Worm (Caenorhabditis elegans) whole organism, young adult: Measurements from ENCODE around the gene W03C9.6.

ENCODE experiments used
- B0019.2 ChIP-seq: fragments of 200-800 bp; sonication (Bioruptor generic); conservative IDR thresholded peaks from 2 replicates; pipeline ENCODE4 v1.3.6; 2022; ENCODE audit warnings: missing genetic modification reagents, missing genetic modification characterization, missing compliant biosample characterization
- D2030.7 ChIP-seq: fragments of 200-800 bp; sonication (Bioruptor generic); IDR thresholded peaks from 2 replicates; pipeline ENCODE4 v1.3.6; 2022; ENCODE audit warnings: missing genetic modification reagents, missing genetic modification characterization, missing compliant biosample characterization
- F22D6.2 ChIP-seq: sonication (generic microtip); optimal IDR thresholded peaks from 2 replicates; lab custom pipeline; 2016; ENCODE audit warnings: mild to moderate bottlenecking, missing genetic modification characterization, missing compliant biosample characterization
- F55B11.4 ChIP-seq: sonication (generic microtip); optimal IDR thresholded peaks from 2 replicates; lab custom pipeline; 2016; ENCODE audit warnings: missing compliant biosample characterization, missing genetic modification characterization, borderline replicate concordance; ENCODE audit not compliant: insufficient read depth
- F57C9.4 ChIP-seq: sonication (generic microtip); optimal IDR thresholded peaks from 2 replicates; lab custom pipeline; 2017; ENCODE audit warnings: mild to moderate bottlenecking, missing genetic modification characterization, missing compliant biosample characterization
- T07F8.4 ChIP-seq: sonication (generic microtip); optimal IDR thresholded peaks from 2 replicates; lab custom pipeline; 2016; ENCODE audit warnings: mild to moderate bottlenecking, missing genetic modification characterization, moderate library complexity, missing compliant biosample characterization
- Y53F4B.3 ChIP-seq: fragments of 200-800 bp; sonication (Bioruptor generic); IDR thresholded peaks from 2 replicates; pipeline ENCODE4 v1.3.6; 2022; ENCODE audit warnings: missing genetic modification reagents, missing genetic modification characterization, missing compliant biosample characterization
- attf-5 ChIP-seq: fragments of 200-800 bp; sonication (Bioruptor generic); optimal IDR thresholded peaks from 2 replicates; lab custom pipeline; 2018; ENCODE audit warnings: mild to moderate bottlenecking, missing genetic modification characterization, missing compliant biosample characterization
- bed-2 ChIP-seq: fragments of 200-800 bp; sonication (Bioruptor generic); IDR thresholded peaks from 2 replicates; pipeline ENCODE4 v1.3.6; 2022; ENCODE audit warnings: missing genetic modification reagents, missing genetic modification characterization, missing compliant biosample characterization
- ceh-27 ChIP-seq: fragments of 200-800 bp; sonication (Bioruptor generic); optimal IDR thresholded peaks from 2 replicates; lab custom pipeline; 2018; ENCODE audit warnings: mild to moderate bottlenecking, missing genetic modification characterization, moderate library complexity, missing compliant biosample characterization
- ceh-58 ChIP-seq: fragments of 200-800 bp; sonication (Bioruptor generic); IDR thresholded peaks from 2 replicates; pipeline ENCODE4 v1.3.6; 2022; ENCODE audit warnings: missing genetic modification characterization, missing compliant biosample characterization
- ceh-79 ChIP-seq: sonication (generic microtip); optimal IDR thresholded peaks from 2 replicates; lab custom pipeline; 2017; ENCODE audit warnings: mild to moderate bottlenecking, missing genetic modification characterization, missing compliant biosample characterization
- efl-1 ChIP-seq: fragments of 150-350 bp; optimal IDR thresholded peaks from 2 replicates; lab custom pipeline; 2014; ENCODE audit warnings: missing biosample characterization, missing genetic modification reagents, missing genetic modification characterization
- egrh-3 ChIP-seq: fragments of 200-800 bp; sonication (Bioruptor generic); IDR thresholded peaks from 2 replicates; pipeline ENCODE4 v1.3.6; 2022; ENCODE audit warnings: missing genetic modification reagents, missing genetic modification characterization, missing compliant biosample characterization
- him-1 ChIP-seq: sonication (generic microtip); optimal IDR thresholded peaks from 2 replicates; lab custom pipeline; 2016; ENCODE audit warnings: missing genotype, missing genetic modification reagents, missing genetic modification characterization, missing compliant biosample characterization
- hmg-1.2 ChIP-seq: fragments of 200-800 bp; sonication (Bioruptor generic); IDR thresholded peaks from 2 replicates; pipeline ENCODE4 v1.3.6; 2022; ENCODE audit warnings: missing genetic modification reagents, missing genetic modification characterization, missing compliant biosample characterization
- hsf-1 ChIP-seq: fragments of 200-800 bp; sonication (Bioruptor generic); IDR thresholded peaks from 2 replicates; pipeline ENCODE4 v1.3.6; 2022; ENCODE audit warnings: missing genetic modification reagents, missing genetic modification characterization, missing compliant biosample characterization
- let-526 ChIP-seq: fragments of 200-800 bp; sonication (Bioruptor generic); IDR thresholded peaks from 2 replicates; pipeline ENCODE4 v1.3.6; 2022; ENCODE audit warnings: missing genetic modification reagents, missing genetic modification characterization, missing compliant biosample characterization
- madf-8 ChIP-seq: fragments of 200-800 bp; sonication (Bioruptor generic); conservative IDR thresholded peaks from 2 replicates; pipeline ENCODE4 v1.3.6; 2022; ENCODE audit warnings: missing genetic modification reagents, missing genetic modification characterization, missing compliant biosample characterization
- mel-28 ChIP-seq: sonication (generic microtip); optimal IDR thresholded peaks from 2 replicates; lab custom pipeline; 2016; ENCODE audit warnings: borderline replicate concordance, mild to moderate bottlenecking, missing genetic modification characterization, missing compliant biosample characterization
- nfyb-1 ChIP-seq: fragments of 200-800 bp; sonication (Bioruptor generic); IDR thresholded peaks from 2 replicates; pipeline ENCODE4 v1.3.6; 2022; ENCODE audit warnings: missing genetic modification reagents, missing genetic modification characterization, missing compliant biosample characterization
- nhr-80 ChIP-seq: sonication (generic microtip); optimal IDR thresholded peaks from 2 replicates; lab custom pipeline; 2016; ENCODE audit warnings: missing genetic modification characterization, missing compliant biosample characterization
- pbrm-1 ChIP-seq: fragments of 200-800 bp; sonication (Bioruptor generic); IDR thresholded peaks from 2 replicates; pipeline ENCODE4 v1.3.6; 2022; ENCODE audit warnings: missing genetic modification reagents, missing genetic modification characterization, missing compliant biosample characterization
- tbp1 ChIP-seq: fragments of 200-800 bp; sonication (Bioruptor generic); optimal IDR thresholded peaks from 2 replicates; lab custom pipeline; 2018; ENCODE audit warnings: mild to moderate bottlenecking, missing genetic modification characterization, missing compliant biosample characterization
- tlf-1 ChIP-seq: fragments of 200-800 bp; sonication (Bioruptor generic); optimal IDR thresholded peaks from 2 replicates; lab custom pipeline; 2018; ENCODE audit warnings: mild to moderate bottlenecking, missing genetic modification characterization, missing compliant biosample characterization
- xnd-1 ChIP-seq: sonication (generic microtip); optimal IDR thresholded peaks from 2 replicates; lab custom pipeline; 2016; ENCODE audit warnings: missing genotype, missing genetic modification reagents, missing genetic modification characterization, missing compliant biosample characterization
- zfh-2 ChIP-seq: fragments of 200-800 bp; sonication (Bioruptor generic); conservative IDR thresholded peaks from 2 replicates; pipeline ENCODE4 v1.3.6; 2022; ENCODE audit warnings: missing genetic modification reagents, missing genetic modification characterization, missing compliant biosample characterization

Gene W03C9.6

DNA sequence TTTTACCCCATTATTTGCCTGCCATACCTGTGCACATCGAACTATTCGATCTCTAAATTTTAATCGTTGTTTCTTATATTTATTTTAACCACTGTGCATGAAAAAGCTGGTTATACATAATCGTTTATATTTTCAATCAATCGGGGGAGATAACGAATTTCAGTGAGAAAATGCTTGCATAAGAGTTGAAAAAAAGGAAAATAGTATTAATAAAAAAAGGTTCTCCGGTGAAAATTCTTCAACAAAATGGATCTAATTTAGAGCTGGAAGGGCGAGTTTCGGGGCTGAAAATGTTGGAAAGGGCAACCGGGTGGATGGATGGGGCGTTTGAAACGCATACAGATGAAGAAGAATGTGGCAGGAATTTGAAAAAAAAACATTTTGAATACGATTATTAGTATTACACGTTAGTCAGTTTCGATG, 36.8 kb upstream of the W03C9.6 start (continued):
- TF ChIP-seq tbp1 (GFP tag; lab: Kevin White, UChicago), result peak; percentile 60

DNA sequence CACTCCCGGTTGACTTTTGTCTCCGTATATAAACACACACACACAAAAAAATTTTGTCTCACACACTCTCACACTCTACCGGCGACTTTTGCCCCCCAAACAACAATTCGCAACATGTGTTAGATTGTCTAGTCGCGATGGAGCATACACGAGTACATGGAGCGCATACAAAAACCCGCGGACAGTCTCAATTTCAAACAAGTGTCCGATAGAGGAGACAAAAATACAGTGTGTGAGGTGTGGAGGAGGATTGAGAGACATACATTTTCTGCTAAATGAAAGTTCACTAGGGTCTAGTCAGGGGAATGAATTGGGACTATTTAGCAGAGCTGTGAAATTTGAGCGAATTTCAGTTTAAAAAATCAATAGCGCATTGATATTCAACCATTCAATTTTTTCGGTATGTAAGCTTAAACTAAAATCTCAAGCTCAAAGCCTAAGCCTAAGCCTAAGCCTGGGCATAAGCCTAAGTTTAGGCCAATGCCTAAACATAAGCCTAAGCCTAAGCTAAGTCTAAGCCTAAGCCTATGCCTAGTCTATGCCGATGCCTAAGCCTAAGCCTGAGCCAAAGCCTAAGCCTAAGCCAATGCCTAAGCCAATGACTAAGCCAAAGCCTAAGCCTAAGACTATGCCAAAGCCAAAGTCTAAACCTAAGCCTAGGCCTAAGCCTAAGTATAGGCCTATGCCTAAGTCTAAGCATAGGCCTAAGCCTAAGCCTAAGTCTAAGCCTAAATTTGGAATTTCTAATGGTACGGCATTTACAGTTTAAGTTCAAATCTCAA, 31.4 kb upstream of the W03C9.6 start:
- TF ChIP-seq let-526 (GFP tag; lab: Robert Waterston, UW) (0 out of 2 replicates have a peak, but pooled peaks have one; percentile 10), tlf-1 (GFP tag; lab: Kevin White, UChicago) (no peak)

DNA sequence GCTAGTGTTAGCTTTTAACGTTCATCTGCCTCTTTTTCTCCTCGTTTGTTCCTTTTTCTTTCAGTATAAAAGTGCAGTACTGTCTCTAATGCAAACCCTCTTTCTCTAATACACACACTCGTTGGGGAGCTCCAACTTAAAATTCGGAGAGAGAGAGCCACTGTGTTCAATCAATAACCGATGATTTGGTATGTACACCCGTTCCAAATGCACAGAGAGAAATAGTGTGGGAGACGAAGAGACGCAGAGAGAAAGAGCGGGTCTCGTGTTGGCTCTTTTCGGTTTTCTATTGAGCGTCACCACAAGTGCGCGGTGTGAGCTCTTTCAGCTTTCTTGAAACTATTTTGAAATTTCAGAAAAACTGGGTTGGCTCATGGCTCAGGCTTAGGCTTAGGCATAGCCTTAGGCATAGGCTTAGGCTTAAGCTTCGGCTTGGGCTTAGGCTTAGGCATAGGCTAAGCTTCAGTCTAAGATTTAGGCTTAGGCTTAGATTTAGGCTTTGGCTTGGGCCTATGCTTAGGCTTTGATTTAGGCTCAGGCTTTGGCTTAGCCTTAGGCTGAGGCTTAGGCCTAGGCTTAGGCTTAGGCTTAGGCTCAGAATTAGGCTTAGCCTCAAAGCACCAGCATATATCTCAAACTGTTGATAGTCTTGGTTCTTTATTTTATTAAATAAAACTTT, 30.5 kb upstream of the W03C9.6 start:
- TF ChIP-seq hsf-1 (0 out of 2 replicates have a peak, but pooled peaks have one; percentile 37), hmg-1.2 (peak; percentile 83), bed-2 (no peak)

DNA sequence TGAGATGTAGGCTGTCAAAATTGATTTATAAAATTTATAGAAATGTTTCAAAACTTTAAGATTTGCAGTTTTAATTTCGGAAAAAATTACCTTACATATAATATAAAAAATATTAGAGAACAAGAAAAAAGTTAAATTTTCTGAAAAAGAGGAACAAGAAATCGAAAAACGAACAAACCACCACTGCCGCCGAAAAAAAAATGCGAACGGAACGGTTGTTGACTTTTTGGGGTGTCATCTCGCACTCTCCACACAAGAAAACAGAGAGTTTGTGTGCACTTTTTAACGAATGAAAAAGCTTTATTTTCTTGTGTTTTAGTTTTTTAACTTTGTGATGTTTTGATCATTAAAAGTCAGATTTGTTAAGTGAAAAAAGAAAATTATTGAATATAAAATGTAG, 29.1 kb upstream of the W03C9.6 start:
- TF ChIP-seq D2030.7 (no peak), mel-28 (no peak), B0019.2 (GFP tag; lab: Robert Waterston, UW) (no peak), ceh-58 (GFP tag; lab: Robert Waterston, UW) (no peak), F55B11.4 (no peak), T07F8.4 (no peak)

- TF ChIP-seq nfyb-1 (GFP tag; lab: Robert Waterston, UW) (peak; percentile 73; the same call in 1 of the 2 replicates), pbrm-1 (GFP tag; lab: Robert Waterston, UW) (no peak)
- TF ChIP-seq, all 124 proteins: peak for 1
These were observed 27.8 kb upstream of the W03C9.6 start for ce11 chrII:11926501-11926900.

ce11 chrII:11928752-11929151, 25.6 kb upstream of the W03C9.6 start:
- peak; percentile 13 for TF ChIP-seq ceh-27 (GFP tag; lab: Kevin White, UChicago)
- TF ChIP-seq attf-5, result no peak
- TF ChIP-seq nhr-80 (tag; lab: Kevin White, UChicago), result no peak
- TF ChIP-seq efl-1 (GFP tag; lab: Kevin White, UChicago), result peak; percentile 38
- TF ChIP-seq ceh-79 (tag; lab: Kevin White, UChicago), result no peak
- TF ChIP-seq egrh-3 (GFP tag; lab: Robert Waterston, UW), result 0 out of 2 replicates have a peak, but pooled peaks have one; percentile 29
- no peak for TF ChIP-seq him-1
- TF ChIP-seq xnd-1 (tag; lab: Kevin White, UChicago), result no peak
- TF ChIP-seq zfh-2 (GFP tag; lab: Robert Waterston, UW), result peak; percentile 42; the same call in 1 of the 2 replicates
- TF ChIP-seq, all 124 proteins: peak for 4

ce11 chrII:11930132-11930531, 24.2 kb upstream of the W03C9.6 start:
- no peak for TF ChIP-seq Y53F4B.3 (GFP tag; lab: Robert Waterston, UW)
- no peak for TF ChIP-seq bed-2
- no peak for TF ChIP-seq F22D6.2 (tag; lab: Kevin White, UChicago)
- TF ChIP-seq F57C9.4 (tag; lab: Kevin White, UChicago), result no peak
- TF ChIP-seq madf-8 (GFP tag; lab: Robert Waterston, UW), result no peak
